Fruit fly (Drosophila melanogaster) whole organism, embryonic: ENCODE results near the gene SsRbeta.

Experiments
- CG11247 ChIP-seq: fragments of 200-800 bp; sonication (Bioruptor generic); IDR thresholded peaks from 2 replicates; pipeline ENCODE4 v1.3.6; 2022; ENCODE audit warnings: missing biosample characterization, missing genetic modification characterization
- CG16779 ChIP-seq: fragments of 200-800 bp; sonication (Bioruptor generic); IDR thresholded peaks from 2 replicates; pipeline ENCODE4 v1.3.6; 2022; ENCODE audit warnings: missing biosample characterization, missing genetic modification characterization
- CG17361 ChIP-seq: fragments of 200-800 bp; sonication (Bioruptor generic); IDR thresholded peaks from 3 replicates; pipeline ENCODE4 v1.3.6; 2022; ENCODE audit warnings: missing biosample characterization, missing genetic modification characterization
- CG2678 ChIP-seq: fragments of 200-800 bp; sonication (Bioruptor generic); optimal IDR thresholded peaks from 3 replicates; lab custom pipeline; 2019; ENCODE audit warnings: missing biosample characterization, mild to moderate bottlenecking, missing genetic modification characterization, moderate library complexity
- CG8388 ChIP-seq: fragments of 200-800 bp; sonication (Bioruptor generic); optimal IDR thresholded peaks from 2 replicates; lab custom pipeline; 2019; ENCODE audit warnings: missing biosample characterization, mild to moderate bottlenecking, missing genetic modification characterization, moderate library complexity
- D ChIP-seq, 2 experiments: fragments of 200-800 bp in 1 of 2; fragments of >200 bp in 1 of 2; sonication (Bioruptor generic) in 1 of 2; optimal IDR thresholded peaks; 2 replicates in 1 of 2; 3 replicates in 1 of 2; lab custom pipeline; 2017; ENCODE audit warnings: mild to moderate bottlenecking in 1 of 2, missing biosample characterization in 1 of 2, missing genetic modification characterization in 1 of 2, missing genetic modification reagents in 1 of 2
- Dfd ChIP-seq, 2 experiments: fragments of >200 bp; optimal IDR thresholded peaks; 2 replicates each; lab custom pipeline; 2017; ENCODE audit warnings: missing biosample characterization in 2 of 2, missing genetic modification characterization in 2 of 2
- Med ChIP-seq: fragments of 200-800 bp; sonication (Bioruptor generic); peaks from one replicate; lab custom pipeline; 2016; ENCODE audit warnings: missing biosample characterization, missing genetic modification characterization, mild to moderate bottlenecking, inconsistent platforms, moderate library complexity
- Poxn ChIP-seq: fragments of 200-800 bp; sonication (Bioruptor generic); IDR thresholded peaks from 2 replicates; pipeline ENCODE4 v1.3.6; 2022; ENCODE audit warnings: missing biosample characterization, missing genetic modification characterization
- az2 ChIP-seq: fragments of 200-800 bp; sonication (Bioruptor generic); optimal IDR thresholded peaks from 3 replicates; lab custom pipeline; 2016; ENCODE audit warnings: missing biosample characterization, missing genetic modification characterization
- cato ChIP-seq: fragments of 200-800 bp; sonication (Bioruptor generic); optimal IDR thresholded peaks from 2 replicates; lab custom pipeline; 2016; ENCODE audit warnings: missing biosample characterization, missing genetic modification characterization, borderline replicate concordance
- hb ChIP-seq: fragments of 200-800 bp; sonication (Bioruptor generic); IDR thresholded peaks from 3 replicates; pipeline ENCODE4 v1.3.6; 2022; ENCODE audit warnings: missing biosample characterization, missing genetic modification characterization; ENCODE audit not compliant: partially characterized antibody
- sug ChIP-seq: fragments of 200-800 bp; optimal IDR thresholded peaks from 2 replicates; lab custom pipeline; 2019; ENCODE audit warnings: missing biosample characterization, mild to moderate bottlenecking, missing genetic modification characterization, moderate library complexity

DNA sequence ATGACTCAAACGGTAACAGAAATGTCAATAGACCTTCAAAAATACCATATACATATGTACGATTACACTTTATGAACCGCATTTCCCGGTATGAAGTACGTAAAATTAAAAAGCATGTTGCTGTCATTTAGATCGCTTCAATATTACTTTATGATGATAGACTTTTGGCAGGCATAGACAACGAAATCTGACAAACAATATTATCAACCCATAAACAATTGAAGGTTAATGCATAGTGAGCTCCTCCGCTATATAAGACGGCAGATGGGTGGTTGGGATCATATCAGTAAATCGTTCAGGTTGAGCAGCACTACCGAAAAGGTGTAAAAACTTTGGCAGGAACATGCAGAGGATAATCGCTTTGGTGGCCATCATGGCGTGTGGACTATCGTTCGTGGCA is 45.7 kb upstream of the SsRbeta start, which contains the start of gene CG13075:
- TF ChIP-seq CG17361 (GFP tag; lab: Robert Waterston, UW) (no peak), D (optimal IDR thresholded peaks at IDR 0.05; lab: Kevin White, UChicago) (no peak), D (GFP tag; optimal IDR thresholded peaks at IDR 0.05; lab: Kevin White, UChicago) (no peak), cato (GFP tag; lab: Kevin White, UChicago) (no peak), hb (no peak), az2 (no peak), CG2678 (tag; lab: Kevin White, UChicago) (no peak), CG8388 (GFP tag; lab: Kevin White, UChicago) (no peak), Poxn (no peak), CG16779 (GFP tag; lab: Robert Waterston, UW) (no peak), Med (GFP tag; lab: Kevin White, UChicago) (no peak), Dfd (GFP tag; optimal IDR thresholded peaks at IDR 0.05; lab: Kevin White, UChicago) (no peak), sug (tag; lab: Kevin White, UChicago) (no peak), CG11247 (no peak)
